Worm (Caenorhabditis elegans) whole organism, L4/young adult: ENCODE data around the gene clec-126.

Experiments
- dao-5 ChIP-seq: sonication (generic microtip); optimal IDR thresholded peaks from 2 replicates; lab custom pipeline; 2016; ENCODE audit warnings: missing genotype, missing genetic modification characterization, moderate library complexity, missing compliant biosample characterization
- him-1 ChIP-seq: sonication (generic microtip); optimal IDR thresholded peaks from 2 replicates; lab custom pipeline; 2016; ENCODE audit warnings: missing genotype, missing genetic modification reagents, missing genetic modification characterization, missing compliant biosample characterization

DNA sequence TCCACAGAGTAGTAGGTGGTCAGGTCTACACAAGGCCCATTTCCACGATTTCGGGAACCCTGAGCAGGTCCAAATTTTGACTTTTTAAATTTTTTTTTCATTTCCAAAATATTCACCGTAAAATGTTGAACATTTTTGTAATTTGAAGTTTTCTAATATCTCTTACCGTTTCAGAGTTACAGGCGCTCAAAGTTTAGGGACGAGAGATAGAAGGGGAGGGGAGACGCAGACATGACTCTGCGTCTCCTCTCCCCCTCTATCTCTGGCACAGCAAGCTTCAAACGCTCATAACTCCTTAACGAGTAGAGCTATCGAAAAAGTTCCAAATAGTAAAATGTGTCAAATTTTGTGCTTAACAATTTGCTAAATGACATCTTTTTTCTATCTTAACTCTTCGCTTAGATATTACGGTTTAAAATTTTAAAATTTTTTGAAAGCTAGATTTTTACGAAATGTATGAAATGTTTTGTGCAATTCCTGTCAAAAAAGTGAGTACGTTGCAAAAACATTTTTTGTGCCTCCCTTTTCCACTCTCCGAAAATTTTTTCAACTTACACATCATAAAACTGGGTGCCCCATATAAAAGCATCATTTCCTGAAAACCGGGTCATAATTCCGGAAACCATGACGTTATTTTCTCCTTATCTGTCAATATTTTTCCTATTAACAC lies 3.8 kb upstream of the clec-126 start, which contains the start of the genes Y49F6B.14 and clec-125:
- no peak for TF ChIP-seq him-1 (tag; lab: Kevin White, UChicago)
- TF ChIP-seq dao-5 (tag; lab: Kevin White, UChicago), result no peak
